Worm (Caenorhabditis elegans) whole organism, late embryonic: ENCODE results near the gene amt-1.

Source experiments
- lin-11 ChIP-seq: fragments of 200-800 bp; sonication (Bioruptor generic); optimal IDR thresholded peaks from 2 replicates; lab custom pipeline; 2018; ENCODE audit warnings: mild to moderate bottlenecking, missing genetic modification characterization, missing compliant biosample characterization
- nhr-11 ChIP-seq: fragments of 150-350 bp; optimal IDR thresholded peaks from 2 replicates; lab custom pipeline; 2014; ENCODE audit warnings: missing biosample characterization, missing genetic modification characterization

ce11 chrX:4592250-4592649 lies 21.0 kb downstream of the amt-1 start, which contains the start of gene flp-12:
- TF ChIP-seq nhr-11 (tag; lab: Kevin White, UChicago): no peak
- TF ChIP-seq lin-11 (tag; lab: Kevin White, UChicago): no peak
